Fruit fly (Drosophila melanogaster) Kc167 (cell line): ENCODE results near the gene Ets21C.

ENCODE experiments used
- Myc ChIP-seq: fragments of >200 bp; optimal IDR thresholded peaks from 2 replicates; lab custom pipeline; 2017; ENCODE audit warnings: missing external identifiers
- Sin3A ChIP-seq: fragments of >200 bp; optimal IDR thresholded peaks from 2 replicates; lab custom pipeline; 2018; ENCODE audit warnings: missing external identifiers
- h ChIP-seq: fragments of >200 bp; optimal IDR thresholded peaks from 3 replicates; lab custom pipeline; 2018; ENCODE audit warnings: missing external identifiers
- insv ChIP-seq: fragments of >200 bp; optimal IDR thresholded peaks from 3 replicates; lab custom pipeline; 2018; ENCODE audit warnings: missing external identifiers
- psq ChIP-seq: fragments of >200 bp; optimal IDR thresholded peaks from 2 replicates; lab custom pipeline; 2017; ENCODE audit warnings: missing external identifiers
- ttk ChIP-seq: sonication (Bioruptor generic); optimal IDR thresholded peaks from 2 replicates; lab custom pipeline; 2017; ENCODE audit warnings: missing external identifiers

- TF ChIP-seq Sin3A (lab: Kevin White, UChicago) (no peak), psq (lab: Kevin White, UChicago) (no peak), Myc (lab: Kevin White, UChicago) (no peak), insv (lab: Kevin White, UChicago) (no peak), h (lab: Kevin White, UChicago) (no peak), ttk (lab: Kevin White, UChicago) (no peak)
Observed at dm6 chr2L:516032-516993, 36.4 kb downstream of the Ets21C start.
